Comparison of ENCODE assay signal across 2 worm cellular contexts in the genomic region with DNA sequence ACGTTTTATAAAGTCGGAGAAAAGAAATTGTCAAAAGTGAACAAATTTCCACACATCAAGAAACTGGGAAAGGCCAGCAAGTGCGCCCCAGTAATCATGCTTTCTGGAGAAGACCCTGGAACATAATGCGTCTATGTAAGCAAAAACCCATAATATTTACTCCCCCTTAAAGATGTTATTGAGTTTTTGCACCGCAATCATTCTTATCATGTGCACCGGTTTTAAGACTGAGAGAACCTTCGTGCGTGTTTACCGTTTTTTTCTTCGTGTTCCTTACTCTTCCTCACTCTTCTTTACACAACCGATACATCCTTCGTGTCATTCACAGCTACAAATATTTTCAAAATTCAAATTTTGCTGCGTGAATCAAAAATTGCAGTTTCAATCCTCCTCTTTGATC.
A peak's percentile ranks its signal among the peaks of the same experiment; 100 is the strongest.
TF ChIP-seq lines count a peak whose summit lies in the region.

No protein-coding gene starts in this region.

TF ChIP-seq in whole organism, L3 larva, 47 proteins besides CTCF, POLR2A, EP300 and RAD21:
- peak; percentile 24 for TF ChIP-seq pha-4 (tag; optimal IDR thresholded peaks at IDR 0.05; lab: Kevin White, UChicago)
- no peak for TF ChIP-seq daf-12 (tag; optimal IDR thresholded peaks at IDR 0.05; lab: Kevin White, UChicago)

TF ChIP-seq in whole organism, L4 larva, 104 proteins besides CTCF, POLR2A, EP300 and RAD21:
- no peak for TF ChIP-seq ceh-82 (tag; optimal IDR thresholded peaks at IDR 0.05; lab: Kevin White, UChicago)
- TF ChIP-seq mep-1 (tag; optimal IDR thresholded peaks at IDR 0.05; lab: Kevin White, UChicago), result no peak
- TF ChIP-seq zag-1 (tag; optimal IDR thresholded peaks at IDR 0.05; lab: Kevin White, UChicago), result no peak
- no peak for TF ChIP-seq Y48G9A.11 (GFP tag; IDR thresholded peaks at IDR 0.05; lab: Robert Waterston, UW)
- no peak for TF ChIP-seq dmd-9 (GFP tag; IDR thresholded peaks at IDR 0.05; lab: Robert Waterston, UW)
- no peak for TF ChIP-seq daf-16 (GFP tag; optimal IDR thresholded peaks at IDR 0.05; lab: Kevin White, UChicago)
- peak; percentile 97 for TF ChIP-seq daf-16 (tag; optimal IDR thresholded peaks at IDR 0.05; lab: Kevin White, UChicago)
- TF ChIP-seq T26A8.4 (GFP tag; IDR thresholded peaks at IDR 0.05; lab: Robert Waterston, UW), result no peak
- no peak for TF ChIP-seq lin-39 (tag; optimal IDR thresholded peaks at IDR 0.05; lab: Kevin White, UChicago)
